Fruit fly (Drosophila melanogaster) whole organism: ENCODE results near the gene CG34008.

Experiments
- CG8478 ChIP-seq: fragments of >200 bp; optimal IDR thresholded peaks from 2 replicates; lab custom pipeline; 2018; ENCODE audit warnings: inconsistent platforms
- Dll ChIP-seq: fragments of >200 bp; optimal IDR thresholded peaks from 2 replicates; lab custom pipeline; 2017
- EcR ChIP-seq, 2 experiments: fragments of >200 bp; optimal IDR thresholded peaks; 2 replicates each; lab custom pipeline; 2017; ENCODE audit warnings: missing biosample characterization in 2 of 2, missing genetic modification characterization in 2 of 2, missing genetic modification reagents in 2 of 2
- pan ChIP-seq: fragments of >200 bp; optimal IDR thresholded peaks from 2 replicates; lab custom pipeline; 2017
- psq ChIP-seq: fragments of >200 bp; optimal IDR thresholded peaks from 2 replicates; lab custom pipeline; 2017
- usp ChIP-seq: fragments of >200 bp; optimal IDR thresholded peaks from 2 replicates; lab custom pipeline; 2017; ENCODE audit warnings: missing biosample characterization, missing genetic modification characterization, mixed read lengths

dm6 chr3R:20574535-20574980 is 6.8 kb downstream of the CG34008 start:
- TF ChIP-seq CG8478: no peak
- TF ChIP-seq psq: no peak
- TF ChIP-seq usp: no peak
- TF ChIP-seq EcR (GFP tag; optimal IDR thresholded peaks at IDR 0.05; lab: Kevin White, UChicago): no peak
- no peak for TF ChIP-seq Dll
- no peak for TF ChIP-seq pan (lab: Kevin White, UChicago)
